Worm (Caenorhabditis elegans): ENCODE results near the gene C15H11.13.

Gene C15H11.13

ce11 chrV:14378052-14378451 lies 16.8 kb upstream of the C15H11.13 start:
- TF ChIP-seq tbx-2 (tag; optimal IDR thresholded peaks at IDR 0.05), result no peak
- TF ChIP-seq fos-1 (tag; optimal IDR thresholded peaks at IDR 0.05), result no peak
- TF ChIP-seq mml-1 (tag; optimal IDR thresholded peaks at IDR 0.05), result no peak
- TF ChIP-seq pqm-1 (tag; optimal IDR thresholded peaks at IDR 0.05), result no peak
- no peak for TF ChIP-seq nhr-67 (tag; optimal IDR thresholded peaks at IDR 0.05)
- no peak for TF ChIP-seq lsy-12 (tag; optimal IDR thresholded peaks at IDR 0.05)
- TF ChIP-seq ZK546.5 (tag; optimal IDR thresholded peaks at IDR 0.05), result no peak
- TF ChIP-seq nhr-28 (tag; optimal IDR thresholded peaks at IDR 0.05), result no peak
- no peak for TF ChIP-seq nfya-1 (tag; optimal IDR thresholded peaks at IDR 0.05; ENCODE audit: insufficient read depth)
- TF ChIP-seq elt-2 (tag; optimal IDR thresholded peaks at IDR 0.05), result no peak
- TF ChIP-seq ceh-82 (tag; optimal IDR thresholded peaks at IDR 0.05), result no peak
- TF ChIP-seq skn-1 (tag; optimal IDR thresholded peaks at IDR 0.05), result no peak

- TF ChIP-seq egl-27 (tag; optimal IDR thresholded peaks at IDR 0.05) (no peak), nhr-77 (tag; optimal IDR thresholded peaks at IDR 0.05) (no peak), fkh-2 (tag; optimal IDR thresholded peaks at IDR 0.05) (no peak), aly-2 (tag; optimal IDR thresholded peaks at IDR 0.05) (no peak), pha-4 (tag; optimal IDR thresholded peaks at IDR 0.05) (no peak), egl-5 (tag; optimal IDR thresholded peaks at IDR 0.05) (no peak), nfya-1 (tag; optimal IDR thresholded peaks at IDR 0.05; ENCODE audit: insufficient read depth) (no peak), ama-1 (optimal IDR thresholded peaks at IDR 0.05) (no peak), jun-1 (tag; optimal IDR thresholded peaks at IDR 0.05) (no peak), unc-62 (GFP tag; optimal IDR thresholded peaks at IDR 0.05) (no peak), ceh-82 (tag; optimal IDR thresholded peaks at IDR 0.05) (no peak), nhr-11 (tag; optimal IDR thresholded peaks at IDR 0.05) (no peak), ceh-28 (tag; optimal IDR thresholded peaks at IDR 0.05) (no peak), hmg-11 (tag; optimal IDR thresholded peaks at IDR 0.05) (no peak)
Measured at ce11 chrV:14378986-14379385, 15.9 kb upstream of the C15H11.13 start, which contains the start of gene npr-43. Gene npr-43, minus strand, starts transcription at chrV:14379086.

DNA sequence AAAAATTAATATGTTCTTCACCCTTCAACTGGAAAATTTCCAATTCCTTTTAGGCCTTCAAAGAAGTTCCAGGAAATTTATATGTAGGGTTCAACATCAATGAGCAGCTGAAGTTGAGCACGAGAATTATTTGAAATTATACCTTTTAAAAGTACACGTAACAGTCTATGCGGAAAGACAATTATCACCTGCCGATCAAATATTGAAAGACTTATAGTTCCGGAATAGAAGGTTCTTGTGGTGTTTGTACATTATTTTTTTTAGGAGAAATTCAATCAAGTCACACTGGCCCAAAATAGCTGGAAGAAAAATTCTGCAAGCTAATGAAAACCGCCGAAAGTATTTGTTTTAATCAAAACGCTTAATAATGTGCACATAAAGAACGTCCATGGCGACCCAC lies 14.6 kb upstream of the C15H11.13 start:
- TF ChIP-seq ceh-16 (tag; optimal IDR thresholded peaks at IDR 0.05) (no peak), skn-1 (tag; optimal IDR thresholded peaks at IDR 0.05) (no peak), elt-2 (tag; optimal IDR thresholded peaks at IDR 0.05) (no peak), daf-12 (tag; optimal IDR thresholded peaks at IDR 0.05) (no peak), elt-3 (tag; optimal IDR thresholded peaks at IDR 0.05) (no peak), sea-2 (GFP tag; optimal IDR thresholded peaks at IDR 0.05) (no peak), snpc-4 (tag; optimal IDR thresholded peaks at IDR 0.05) (no peak), hmg-11 (tag; optimal IDR thresholded peaks at IDR 0.05) (no peak), lin-15B (tag; optimal IDR thresholded peaks at IDR 0.05) (no peak), ztf-11 (tag; optimal IDR thresholded peaks at IDR 0.05) (no peak), tbx-2 (tag; optimal IDR thresholded peaks at IDR 0.05) (no peak), nhr-43 (tag; optimal IDR thresholded peaks at IDR 0.05; ENCODE audit: poor library complexity, severe bottlenecking) (no peak), pha-4 (tag; optimal IDR thresholded peaks at IDR 0.05) (no peak), lin-39 (tag; optimal IDR thresholded peaks at IDR 0.05) (no peak), ztf-4 (tag; optimal IDR thresholded peaks at IDR 0.05) (no peak), nhr-67 (tag; optimal IDR thresholded peaks at IDR 0.05) (no peak), lsy-12 (tag; optimal IDR thresholded peaks at IDR 0.05) (no peak), nhr-12 (tag; optimal IDR thresholded peaks at IDR 0.05) (no peak), aly-2 (tag; optimal IDR thresholded peaks at IDR 0.05) (no peak), elt-1 (tag; optimal IDR thresholded peaks at IDR 0.05) (no peak)

ce11 chrV:14391830-14392229 lies 3.0 kb upstream of the C15H11.13 start, which contains the start of gene C15H11.10:
Gene C15H11.10, plus strand, starts transcription at chrV:14392130.
- TF ChIP-seq eor-1 (tag; optimal IDR thresholded peaks at IDR 0.05), result no peak
- no peak for TF ChIP-seq nfya-1 (tag; optimal IDR thresholded peaks at IDR 0.05; ENCODE audit: insufficient read depth)
- TF ChIP-seq pqm-1 (tag; optimal IDR thresholded peaks at IDR 0.05), result no peak
- TF ChIP-seq unc-62 (GFP tag; optimal IDR thresholded peaks at IDR 0.05), result no peak
- no peak for TF ChIP-seq fos-1 (tag; optimal IDR thresholded peaks at IDR 0.05)
- TF ChIP-seq pha-4 (tag; optimal IDR thresholded peaks at IDR 0.05), result no peak
- no peak for TF ChIP-seq egl-5 (tag; optimal IDR thresholded peaks at IDR 0.05)

Data from whole organism, L3 larva.